Worm (Caenorhabditis elegans): ENCODE data around the gene lrpr-1.

DNA sequence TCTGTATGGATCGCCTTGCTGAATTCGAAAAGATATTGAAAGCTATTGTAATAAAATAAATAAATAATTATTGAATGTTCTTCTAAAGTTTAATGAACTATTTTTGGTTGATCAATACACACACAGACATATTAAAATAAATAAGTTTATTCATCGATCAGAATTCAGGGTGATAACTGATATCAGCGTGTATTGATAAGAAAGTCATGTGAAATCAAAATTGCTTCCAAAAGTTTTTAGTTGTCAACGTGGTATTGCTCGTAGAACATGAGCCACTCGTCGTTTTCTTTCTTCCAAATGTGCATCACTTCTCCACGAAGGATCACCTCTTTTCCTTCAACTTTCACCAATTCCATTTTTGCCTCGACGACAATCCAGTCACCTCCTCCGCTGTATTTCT lies 35.3 kb downstream of the lrpr-1 start:
- TF ChIP-seq hlh-30 (tag; optimal IDR thresholded peaks at IDR 0.05; ENCODE audit: insufficient read depth) (no peak), unc-39 (tag; optimal IDR thresholded peaks at IDR 0.05) (no peak), attf-4 (tag; optimal IDR thresholded peaks at IDR 0.05) (no peak), nhr-237 (tag; optimal IDR thresholded peaks at IDR 0.05) (no peak), fos-1 (tag; optimal IDR thresholded peaks at IDR 0.05) (no peak), ama-1 (optimal IDR thresholded peaks at IDR 0.05) (no peak), nhr-111 (GFP tag; optimal IDR thresholded peaks at IDR 0.05) (no peak), hif-1 (tag; optimal IDR thresholded peaks at IDR 0.05) (no peak), mep-1 (tag; optimal IDR thresholded peaks at IDR 0.05) (no peak)

Measured in whole organism, L4 larva.